Worm (Caenorhabditis elegans) whole organism, mixed stage, embryonic: ENCODE measurements around the gene C08B11.9.

Source experiments
- blmp-1 ChIP-seq: fragments of 150-350 bp; optimal IDR thresholded peaks from 2 replicates; lab custom pipeline; 2014; ENCODE audit warnings: missing biosample characterization, missing genetic modification characterization
- ceh-83 ChIP-seq: fragments of 200-800 bp; sonication (Bioruptor generic); optimal IDR thresholded peaks from 2 replicates; lab custom pipeline; 2018; ENCODE audit warnings: mild to moderate bottlenecking, missing genetic modification characterization, missing compliant biosample characterization
- ces-1 ChIP-seq: fragments of 150-350 bp; optimal IDR thresholded peaks from 2 replicates; lab custom pipeline; 2014; ENCODE audit warnings: missing biosample characterization, missing genetic modification reagents, missing genetic modification characterization
- nhr-28 ChIP-seq: fragments of 150-350 bp; optimal IDR thresholded peaks from 2 replicates; lab custom pipeline; 2014; ENCODE audit warnings: missing biosample characterization, missing genetic modification characterization
- nhr-76 ChIP-seq: sonication (generic microtip); optimal IDR thresholded peaks from 2 replicates; lab custom pipeline; 2017; ENCODE audit warnings: missing biosample characterization, missing genetic modification characterization
- snpc-4 ChIP-seq: fragments of 150-350 bp; optimal IDR thresholded peaks from 2 replicates; lab custom pipeline; 2014; ENCODE audit warnings: missing biosample characterization, missing genetic modification characterization
- tbx-8 ChIP-seq: fragments of 200-800 bp; sonication (Bioruptor generic); optimal IDR thresholded peaks from 2 replicates; lab custom pipeline; 2018; ENCODE audit warnings: mild to moderate bottlenecking, missing genetic modification characterization, moderate library complexity, missing compliant biosample characterization

DNA sequence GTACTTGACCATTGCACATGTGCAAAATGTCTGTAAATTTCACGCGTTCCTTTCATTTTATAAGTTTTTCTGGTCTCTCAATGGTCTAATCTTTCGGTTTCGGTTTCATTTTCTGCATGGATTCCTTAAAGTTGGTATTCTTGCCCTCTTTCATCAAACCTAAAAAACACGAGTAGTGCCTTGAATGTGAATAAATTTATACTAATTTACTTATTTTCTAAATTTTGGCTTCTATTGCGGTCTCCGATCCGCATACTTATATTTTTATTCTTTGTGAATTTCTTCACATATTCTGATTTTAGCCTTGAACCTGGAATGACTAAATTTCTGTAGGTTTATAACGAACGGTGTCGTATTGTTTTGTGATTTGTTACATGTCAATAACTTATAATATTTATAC, 28.0 kb upstream of the C08B11.9 start, which contains the start of gene pdha-1:
- TF ChIP-seq nhr-28 (no peak), ces-1 (no peak), snpc-4 (tag; lab: Kevin White, UChicago) (no peak), ceh-83 (GFP tag; lab: Kevin White, UChicago) (no peak), blmp-1 (no peak), tbx-8 (no peak), nhr-76 (tag; lab: Kevin White, UChicago) (no peak)
